Worm (Caenorhabditis elegans) whole organism, mixed stage, embryonic: ENCODE data around the gene srt-47.

Experiments
- M03D4.4 ChIP-seq: sonication (generic microtip); optimal IDR thresholded peaks from 2 replicates; lab custom pipeline; 2017; ENCODE audit warnings: mild to moderate bottlenecking, missing genetic modification characterization, missing compliant biosample characterization
- bed-3 ChIP-seq: fragments of 200-800 bp; sonication (Bioruptor generic); optimal IDR thresholded peaks from 3 replicates; lab custom pipeline; 2018; ENCODE audit warnings: mild to moderate bottlenecking, missing genetic modification characterization, moderate library complexity, missing compliant biosample characterization
- blmp-1 ChIP-seq: fragments of 150-350 bp; optimal IDR thresholded peaks from 2 replicates; lab custom pipeline; 2014; ENCODE audit warnings: missing biosample characterization, missing genetic modification characterization
- ceh-39 ChIP-seq: fragments of 150-350 bp; optimal IDR thresholded peaks from 2 replicates; lab custom pipeline; 2014; ENCODE audit warnings: missing biosample characterization, missing genetic modification characterization
- ceh-43 ChIP-seq: fragments of 200-800 bp; sonication (Bioruptor generic); optimal IDR thresholded peaks from 2 replicates; lab custom pipeline; 2018; ENCODE audit warnings: mild to moderate bottlenecking, missing genetic modification characterization, moderate library complexity, missing compliant biosample characterization
- ceh-83 ChIP-seq: fragments of 200-800 bp; sonication (Bioruptor generic); optimal IDR thresholded peaks from 2 replicates; lab custom pipeline; 2018; ENCODE audit warnings: mild to moderate bottlenecking, missing genetic modification characterization, missing compliant biosample characterization
- ces-1 ChIP-seq: fragments of 150-350 bp; optimal IDR thresholded peaks from 2 replicates; lab custom pipeline; 2014; ENCODE audit warnings: missing biosample characterization, missing genetic modification reagents, missing genetic modification characterization
- cnd-1 ChIP-seq: fragments of 200-800 bp; sonication (Bioruptor generic); optimal IDR thresholded peaks from 2 replicates; lab custom pipeline; 2018; ENCODE audit warnings: mild to moderate bottlenecking, missing genetic modification characterization, missing compliant biosample characterization
- drap-1 ChIP-seq: fragments of 200-800 bp; sonication (Bioruptor generic); optimal IDR thresholded peaks from 3 replicates; lab custom pipeline; 2018; ENCODE audit warnings: mild to moderate bottlenecking, missing genetic modification characterization, missing compliant biosample characterization
- elt-1 ChIP-seq: sonication (generic microtip); optimal IDR thresholded peaks from 2 replicates; lab custom pipeline; 2017; ENCODE audit warnings: missing genetic modification characterization, mild to moderate bottlenecking, missing compliant biosample characterization, antibody characterized with exemption, moderate library complexity, borderline replicate concordance; ENCODE audit not compliant: insufficient read depth
- flh-1 ChIP-seq: fragments of 200-800 bp; sonication (Bioruptor generic); optimal IDR thresholded peaks from 2 replicates; lab custom pipeline; 2018; ENCODE audit warnings: mild to moderate bottlenecking, missing genetic modification characterization, moderate library complexity, missing compliant biosample characterization
- ham-2 ChIP-seq: fragments of 200-800 bp; sonication (Bioruptor generic); optimal IDR thresholded peaks from 2 replicates; lab custom pipeline; 2018; ENCODE audit warnings: mild to moderate bottlenecking, missing genetic modification characterization, missing compliant biosample characterization
- hlh-1 ChIP-seq: fragments of 150-350 bp; optimal IDR thresholded peaks from 2 replicates; lab custom pipeline; 2014; ENCODE audit warnings: missing biosample characterization, missing genetic modification reagents, missing genetic modification characterization
- lin-32 ChIP-seq: fragments of 200-800 bp; sonication (Bioruptor generic); optimal IDR thresholded peaks from 2 replicates; lab custom pipeline; 2018; ENCODE audit warnings: mild to moderate bottlenecking, missing genetic modification characterization, missing compliant biosample characterization
- lsy-2 ChIP-seq: fragments of 150-350 bp; optimal IDR thresholded peaks from 2 replicates; lab custom pipeline; 2014; ENCODE audit warnings: missing biosample characterization, missing genetic modification characterization
- mab-5 ChIP-seq: fragments of 150-350 bp; optimal IDR thresholded peaks from 2 replicates; lab custom pipeline; 2014; ENCODE audit warnings: missing biosample characterization, missing genetic modification characterization
- mep-1 ChIP-seq: fragments of 150-350 bp; optimal IDR thresholded peaks from 2 replicates; lab custom pipeline; 2017; ENCODE audit warnings: missing biosample characterization, missing genetic modification reagents, missing genetic modification characterization, inconsistent platforms
- mls-2 ChIP-seq: sonication (generic microtip); optimal IDR thresholded peaks from 2 replicates; lab custom pipeline; 2016; ENCODE audit warnings: mild to moderate bottlenecking, missing genetic modification characterization, moderate library complexity, missing compliant biosample characterization
- nhr-12 ChIP-seq: fragments of 150-350 bp; optimal IDR thresholded peaks from 2 replicates; lab custom pipeline; 2014; ENCODE audit warnings: missing biosample characterization, missing genetic modification characterization
- nhr-2 ChIP-seq: fragments of 150-350 bp; optimal IDR thresholded peaks from 2 replicates; lab custom pipeline; 2014; ENCODE audit warnings: missing biosample characterization, missing genetic modification characterization
- nhr-237 ChIP-seq: fragments of 150-350 bp; optimal IDR thresholded peaks from 2 replicates; lab custom pipeline; 2014; ENCODE audit warnings: missing biosample characterization, missing genetic modification characterization
- nhr-76 ChIP-seq: sonication (generic microtip); optimal IDR thresholded peaks from 2 replicates; lab custom pipeline; 2017; ENCODE audit warnings: missing biosample characterization, missing genetic modification characterization
- pha-4 ChIP-seq: fragments of 150-350 bp; optimal IDR thresholded peaks from 2 replicates; lab custom pipeline; 2018; ENCODE audit warnings: missing biosample characterization, missing genetic modification reagents, missing genetic modification characterization
- sem-2 ChIP-seq: fragments of 200-800 bp; sonication (Bioruptor generic); optimal IDR thresholded peaks from 2 replicates; lab custom pipeline; 2018; ENCODE audit warnings: mild to moderate bottlenecking, missing genetic modification characterization, missing compliant biosample characterization
- sptf-1 ChIP-seq: sonication (generic microtip); optimal IDR thresholded peaks from 2 replicates; lab custom pipeline; 2017; ENCODE audit warnings: mild to moderate bottlenecking, missing genetic modification characterization, moderate library complexity, missing compliant biosample characterization
- unc-120 ChIP-seq: sonication (generic microtip); optimal IDR thresholded peaks from 2 replicates; lab custom pipeline; 2017; ENCODE audit warnings: missing genetic modification characterization, missing compliant biosample characterization; ENCODE audit not compliant: poor library complexity, severe bottlenecking
- unc-62 ChIP-seq: fragments of 150-350 bp; optimal IDR thresholded peaks from 2 replicates; lab custom pipeline; 2014; ENCODE audit warnings: missing biosample characterization, missing genetic modification reagents, missing genetic modification characterization
- zip-8 ChIP-seq: fragments of 150-350 bp; optimal IDR thresholded peaks from 2 replicates; lab custom pipeline; 2014; ENCODE audit warnings: missing biosample characterization, missing genetic modification characterization

The srt-47 gene

DNA sequence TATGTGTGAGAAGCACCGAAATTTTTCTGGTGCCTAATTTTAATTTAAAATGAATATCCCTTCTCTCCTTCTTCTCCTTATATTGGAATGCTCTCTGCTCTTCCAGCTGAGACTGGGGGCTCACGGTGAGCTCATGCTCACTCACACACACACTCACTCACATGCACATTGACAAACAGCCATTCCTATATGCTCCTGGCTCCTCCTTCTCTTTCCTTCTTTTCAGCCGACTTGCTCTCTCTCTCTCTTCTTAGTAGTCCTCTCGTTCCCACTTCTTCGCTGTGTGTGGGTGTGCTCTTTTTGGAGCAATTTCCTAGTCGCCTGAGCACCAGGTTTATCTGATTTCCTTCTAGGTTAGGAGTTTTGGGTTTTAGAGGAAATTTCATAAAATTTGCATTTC lies 32.2 kb downstream of the srt-47 start:
- TF ChIP-seq ceh-39 (tag; lab: Kevin White, UChicago) (no peak), ham-2 (GFP tag; lab: Kevin White, UChicago) (no peak), mls-2 (peak; percentile 43), nhr-237 (tag; lab: Kevin White, UChicago) (no peak), nhr-2 (no peak), hlh-1 (tag; lab: Kevin White, UChicago) (no peak), M03D4.4 (no peak), ces-1 (peak; percentile 61), nhr-76 (tag; lab: Kevin White, UChicago) (no peak)

DNA sequence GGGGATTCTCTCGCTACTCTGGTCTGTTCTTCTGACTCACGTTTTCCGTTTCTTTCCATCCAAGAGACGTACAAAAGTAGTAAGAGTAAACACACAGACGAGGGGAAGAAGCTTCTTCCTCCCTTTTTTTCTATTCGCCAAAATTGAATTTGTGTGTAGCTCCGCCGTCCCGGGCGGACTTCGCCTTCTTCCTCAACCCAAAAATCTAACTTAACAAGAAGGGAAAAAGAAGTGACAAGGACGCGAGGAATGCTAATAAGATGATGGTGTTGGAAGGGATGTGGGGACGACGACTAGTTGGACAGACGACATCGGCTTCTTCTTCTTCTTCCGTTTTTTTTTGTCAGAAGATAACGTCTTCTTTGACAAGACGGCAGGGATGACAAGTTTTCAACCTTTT lies 36.2 kb downstream of the srt-47 start:
- peak; percentile 98 for TF ChIP-seq ces-1
- TF ChIP-seq unc-120, result no peak

DNA sequence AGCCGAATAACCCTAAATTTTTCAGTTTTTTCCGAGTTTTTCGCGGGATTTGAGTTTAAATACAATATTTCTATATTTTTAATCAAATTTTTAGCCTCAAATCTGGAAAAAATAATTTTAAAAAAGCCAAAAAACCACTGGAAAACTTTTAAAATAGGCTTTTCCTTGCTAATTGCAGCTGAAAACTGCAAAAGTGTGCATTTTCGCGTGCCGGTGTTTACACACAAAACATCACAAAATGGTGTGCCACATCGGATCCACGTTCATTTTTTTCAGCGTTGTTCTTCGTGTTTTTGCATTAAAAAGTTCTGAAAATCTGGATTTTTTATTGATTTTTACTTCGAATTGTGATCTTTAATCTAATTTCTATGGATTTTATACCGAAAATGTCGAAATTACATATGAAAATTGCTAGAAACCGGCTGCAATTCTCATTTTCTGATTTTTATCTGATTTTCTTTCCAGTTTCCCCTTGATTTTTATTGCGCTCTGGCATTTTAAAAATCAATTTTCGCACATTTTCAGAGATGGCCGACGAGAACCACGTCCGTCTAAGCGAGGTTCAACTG lies 39.6 kb downstream of the srt-47 start, which contains the start of gene Y41E3.7:
Gene Y41E3.7 (plus strand): TSS at position 519 of the 569 bp plus-strand sequence.
- no peak for TF ChIP-seq lin-32 (GFP tag; lab: Kevin White, UChicago)
- TF ChIP-seq ces-1, result peak; percentile 18
- TF ChIP-seq sptf-1 (tag; lab: Kevin White, UChicago), result no peak
- TF ChIP-seq ceh-39 (tag; lab: Kevin White, UChicago), result no peak
- TF ChIP-seq mep-1 (tag; lab: Kevin White, UChicago), result no peak
- no peak for TF ChIP-seq flh-1 (GFP tag; lab: Kevin White, UChicago)
- no peak for TF ChIP-seq elt-1 (tag; lab: Kevin White, UChicago)
- TF ChIP-seq ham-2 (GFP tag; lab: Kevin White, UChicago), result peak; percentile 29
- no peak for TF ChIP-seq nhr-76 (tag; lab: Kevin White, UChicago)
- no peak for TF ChIP-seq sem-2

DNA sequence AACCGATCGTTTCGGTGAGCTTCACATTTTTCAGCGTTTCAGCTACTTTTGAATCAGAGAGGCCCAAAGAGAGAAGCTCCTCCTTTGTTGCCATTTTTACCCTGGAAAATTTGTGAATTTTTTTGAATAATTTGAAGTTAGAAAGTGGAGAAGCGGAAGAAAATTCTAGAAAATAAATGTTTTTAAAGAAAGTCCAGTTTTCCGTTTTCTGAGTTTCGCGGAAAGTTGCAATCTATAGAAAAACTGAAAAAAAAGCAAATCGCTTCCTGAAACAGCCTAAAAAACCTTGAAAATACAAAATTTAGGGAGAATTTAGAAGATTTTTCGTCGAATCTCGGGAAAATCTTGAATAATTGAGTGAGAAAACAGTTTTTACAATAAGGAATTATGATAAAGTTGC lies 40.1 kb downstream of the srt-47 start, which contains the start of gene qars-1:
Gene qars-1 (minus strand): TSS at position 101 of the 400 bp plus-strand sequence.
- TF ChIP-seq lin-32 (GFP tag; lab: Kevin White, UChicago) (no peak), mab-5 (tag; lab: Kevin White, UChicago) (no peak), bed-3 (no peak), sem-2 (no peak), ceh-83 (GFP tag; lab: Kevin White, UChicago) (no peak), nhr-2 (no peak), ces-1 (no peak), nhr-12 (no peak), flh-1 (GFP tag; lab: Kevin White, UChicago) (no peak), unc-62 (GFP tag; lab: Kevin White, UChicago) (no peak)
- TF ChIP-seq, all 35 proteins: peak for 0

DNA sequence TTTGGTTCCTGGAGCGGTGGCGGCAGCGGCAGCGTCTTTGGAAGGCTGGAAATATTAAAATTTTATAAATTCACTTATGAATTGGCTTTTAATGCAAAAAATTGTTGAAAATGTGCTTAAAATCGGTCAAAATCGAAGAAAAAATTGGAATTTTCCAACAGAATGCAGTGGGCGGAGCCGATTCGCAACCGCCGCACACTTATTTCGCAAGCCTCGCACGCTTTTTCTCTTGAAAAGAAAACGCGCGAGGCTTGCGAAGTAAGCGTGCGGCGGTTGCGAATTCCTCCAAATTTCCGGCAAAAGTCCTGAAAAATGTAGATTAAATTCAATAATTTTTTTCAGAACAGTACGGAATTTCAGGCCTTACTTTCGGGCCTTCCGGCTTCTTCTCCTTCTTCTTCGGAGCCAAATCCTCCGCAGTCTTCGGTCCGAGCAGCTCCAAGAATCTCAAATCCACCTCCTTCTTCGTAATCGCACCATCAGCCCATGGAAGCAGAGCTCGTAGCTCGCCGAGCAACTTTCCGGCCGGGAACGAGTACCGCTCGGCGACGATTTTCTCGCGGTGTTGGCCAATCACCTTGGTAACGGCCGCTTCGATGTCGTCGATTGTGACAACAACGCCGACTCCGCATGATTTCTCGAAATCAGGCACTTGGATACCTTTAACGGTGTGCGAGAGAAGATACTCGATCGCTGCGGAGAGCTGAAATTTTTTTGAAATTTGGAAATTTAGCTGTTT lies 40.8 kb downstream of the srt-47 start:
- TF ChIP-seq elt-1 (tag; lab: Kevin White, UChicago) (no peak), zip-8 (tag; lab: Kevin White, UChicago) (no peak), ces-1 (no peak), drap-1 (no peak), ceh-83 (GFP tag; lab: Kevin White, UChicago) (no peak), nhr-76 (tag; lab: Kevin White, UChicago) (no peak), ceh-43 (GFP tag; lab: Kevin White, UChicago) (no peak), ceh-39 (tag; lab: Kevin White, UChicago) (no peak), mls-2 (no peak), mep-1 (tag; lab: Kevin White, UChicago) (no peak), lsy-2 (tag; lab: Kevin White, UChicago) (no peak), blmp-1 (no peak), pha-4 (tag; lab: Kevin White, UChicago) (no peak), sptf-1 (tag; lab: Kevin White, UChicago) (no peak), hlh-1 (tag; lab: Kevin White, UChicago) (no peak), cnd-1 (tag; lab: Kevin White, UChicago) (no peak)
